Worm (Caenorhabditis elegans): ENCODE results near the gene B0464.6.

- TF ChIP-seq nhr-11 (tag; optimal IDR thresholded peaks at IDR 0.05) (no peak), pqm-1 (tag; optimal IDR thresholded peaks at IDR 0.05) (peak; percentile 31), lin-15B (tag; optimal IDR thresholded peaks at IDR 0.05) (peak; percentile 78), nhr-12 (tag; optimal IDR thresholded peaks at IDR 0.05) (no peak), jun-1 (tag; optimal IDR thresholded peaks at IDR 0.05) (no peak), ztf-11 (tag; optimal IDR thresholded peaks at IDR 0.05) (no peak), ceh-82 (tag; optimal IDR thresholded peaks at IDR 0.05) (no peak), nfya-1 (tag; optimal IDR thresholded peaks at IDR 0.05; ENCODE audit: insufficient read depth) (peak; percentile 73), R02D3.7 (tag; optimal IDR thresholded peaks at IDR 0.05) (no peak), nhr-237 (tag; optimal IDR thresholded peaks at IDR 0.05) (no peak), ama-1 (optimal IDR thresholded peaks at IDR 0.05) (peak; percentile 3)
Observed at ce11 chrIII:9507799-9508198, 42.0 kb upstream of the B0464.6 start, which contains the start of gene vha-14.
